Worm (Caenorhabditis elegans): ENCODE results near the gene C06E2.1.

The C06E2.1 gene

DNA sequence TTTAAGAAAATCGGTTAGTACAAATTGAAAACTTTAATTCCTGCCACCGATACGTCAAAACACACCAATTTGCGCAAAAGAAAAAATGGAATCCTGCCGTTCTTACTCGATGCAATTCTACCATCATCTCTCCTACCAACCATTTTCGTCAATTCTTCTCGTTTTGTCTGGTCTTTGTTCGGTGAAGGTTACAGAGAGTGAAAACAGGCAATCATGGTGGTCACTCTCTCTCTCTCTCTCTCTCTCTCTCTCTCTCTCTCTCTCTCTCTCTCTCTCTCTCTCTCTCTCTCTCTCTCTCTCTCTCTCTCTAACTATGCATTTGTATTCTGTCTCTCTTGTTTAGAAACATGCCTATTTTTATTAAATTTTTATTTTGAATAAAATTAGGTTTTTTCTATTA, 7.5 kb upstream of the C06E2.1 start:
- TF ChIP-seq nhr-25 (tag; optimal IDR thresholded peaks at IDR 0.05; ENCODE audit: borderline replicate concordance, insufficient read depth), result peak; percentile 58
- no peak for TF ChIP-seq ceh-28 (tag; optimal IDR thresholded peaks at IDR 0.05)
- TF ChIP-seq F49E8.2 (tag; optimal IDR thresholded peaks at IDR 0.05; ENCODE audit: borderline replicate concordance), result no peak
- TF ChIP-seq dve-1 (tag; optimal IDR thresholded peaks at IDR 0.05; ENCODE audit: insufficient read depth), result no peak
- no peak for TF ChIP-seq fos-1 (tag; optimal IDR thresholded peaks at IDR 0.05)
- TF ChIP-seq duxl-1 (tag; optimal IDR thresholded peaks at IDR 0.05; ENCODE audit: poor library complexity), result no peak
- no peak for TF ChIP-seq snpc-4 (tag; optimal IDR thresholded peaks at IDR 0.05)

ce11 chrX:8879349-8879748, 4.7 kb upstream of the C06E2.1 start, which contains the start of gene C06E2.2:
TSS of gene C06E2.2 (plus strand) at chrX:8879649.
- TF ChIP-seq duxl-1 (tag; optimal IDR thresholded peaks at IDR 0.05; ENCODE audit: poor library complexity) (no peak), dve-1 (tag; optimal IDR thresholded peaks at IDR 0.05; ENCODE audit: insufficient read depth) (no peak), nhr-6 (tag; optimal IDR thresholded peaks at IDR 0.05) (no peak), nhr-76 (tag; optimal IDR thresholded peaks at IDR 0.05) (no peak), unc-62 (GFP tag; optimal IDR thresholded peaks at IDR 0.05 in 1 of 2) (peak in 1 of 2 experiments; percentile 88), unc-62 (tag; optimal IDR thresholded peaks at IDR 0.05) (no peak), madf-9 (GFP tag; conservative IDR thresholded peaks at IDR 0.05) (no peak), sdz-12 (GFP tag; optimal IDR thresholded peaks at IDR 0.05) (no peak), daf-12 (tag; optimal IDR thresholded peaks at IDR 0.05) (no peak)

- TF ChIP-seq Y105C5A.15 (GFP tag; IDR thresholded peaks at IDR 0.05), result no peak
- no peak for TF ChIP-seq F37D6.2 (tag; optimal IDR thresholded peaks at IDR 0.05)
- no peak for TF ChIP-seq dpl-1 (GFP tag; optimal IDR thresholded peaks at IDR 0.05)
Observed at ce11 chrX:8878709-8879108, 4.1 kb upstream of the C06E2.1 start.

- peak; percentile 3 for TF ChIP-seq mep-1 (tag; optimal IDR thresholded peaks at IDR 0.05)
- TF ChIP-seq unc-39 (tag; optimal IDR thresholded peaks at IDR 0.05), result no peak
- TF ChIP-seq nhr-111 (GFP tag; optimal IDR thresholded peaks at IDR 0.05), result no peak
- TF ChIP-seq spr-1 (tag; optimal IDR thresholded peaks at IDR 0.05), result no peak
- no peak for TF ChIP-seq T26A8.4 (GFP tag; IDR thresholded peaks at IDR 0.05)
- TF ChIP-seq Y75B8A.6 (GFP tag; IDR thresholded peaks at IDR 0.05), result no peak
- TF ChIP-seq mes-2 (tag; optimal IDR thresholded peaks at IDR 0.05; ENCODE audit: poor library complexity, severe bottlenecking), result no peak
- TF ChIP-seq lsy-2 (tag; optimal IDR thresholded peaks at IDR 0.05), result no peak
- no peak for TF ChIP-seq snpc-4 (tag; optimal IDR thresholded peaks at IDR 0.05)
- TF ChIP-seq hlh-30 (tag; optimal IDR thresholded peaks at IDR 0.05; ENCODE audit: insufficient read depth), result peak; percentile 45
- TF ChIP-seq duxl-1 (tag; optimal IDR thresholded peaks at IDR 0.05; ENCODE audit: poor library complexity), result no peak
- TF ChIP-seq unc-130 (GFP tag; optimal IDR thresholded peaks at IDR 0.05), result no peak
- TF ChIP-seq unc-62 (GFP tag; optimal IDR thresholded peaks at IDR 0.05 in 1 of 2), result no peak
- TF ChIP-seq unc-62 (tag; optimal IDR thresholded peaks at IDR 0.05), result no peak
- 0 out of 2 replicates have a peak, but pooled peaks have one; percentile 39 for TF ChIP-seq hmg-1.1 (GFP tag; IDR thresholded peaks at IDR 0.05)
- TF ChIP-seq gei-8 (GFP tag; optimal IDR thresholded peaks at IDR 0.05), result no peak
- no peak for TF ChIP-seq D1046.2 (GFP tag; IDR thresholded peaks at IDR 0.05)
- TF ChIP-seq vab-7 (GFP tag; IDR thresholded peaks at IDR 0.05), result no peak; the same call in 1 of the 2 replicates
- TF ChIP-seq hlh-11 (tag; optimal IDR thresholded peaks at IDR 0.05), result no peak
- TF ChIP-seq ama-1 (optimal IDR thresholded peaks at IDR 0.05), result no peak
- TF ChIP-seq ctbp-1 (GFP tag; IDR thresholded peaks at IDR 0.05), result no peak
- peak; percentile 67; the same call in 1 of the 2 replicates for TF ChIP-seq snpc-1.2 (GFP tag; IDR thresholded peaks at IDR 0.05)
- no peak for TF ChIP-seq dve-1 (tag; optimal IDR thresholded peaks at IDR 0.05; ENCODE audit: insufficient read depth)
- TF ChIP-seq mxl-3 (GFP tag; optimal IDR thresholded peaks at IDR 0.05), result no peak
- no peak for TF ChIP-seq Y5F2A.4 (GFP tag; optimal IDR thresholded peaks at IDR 0.05)
- TF ChIP-seq mxl-2 (GFP tag; conservative IDR thresholded peaks at IDR 0.05), result no peak
- peak in 1 of 2 experiments; percentile 51; a peak in 1 of 4 replicates for TF ChIP-seq madf-5 (GFP tag; IDR thresholded peaks at IDR 0.05)
- no peak for TF ChIP-seq jun-1 (tag; optimal IDR thresholded peaks at IDR 0.05)
- TF ChIP-seq nhr-77 (tag; optimal IDR thresholded peaks at IDR 0.05), result no peak
- no peak for TF ChIP-seq pqm-1 (tag; optimal IDR thresholded peaks at IDR 0.05)
- TF ChIP-seq nhr-6 (tag; optimal IDR thresholded peaks at IDR 0.05), result peak; percentile 19
- no peak for TF ChIP-seq ceh-28 (tag; optimal IDR thresholded peaks at IDR 0.05)
- no peak for TF ChIP-seq zag-1 (tag; optimal IDR thresholded peaks at IDR 0.05)
- no peak for TF ChIP-seq ceh-82 (tag; optimal IDR thresholded peaks at IDR 0.05)
Observed at ce11 chrX:8877162-8877561, 2.5 kb upstream of the C06E2.1 start.

All from whole organism, L4 larva.